Fruit fly (Drosophila melanogaster): ENCODE data around the gene pnt.

Gene pnt

dm6 chr3R:23312796-23313195, 33.2 kb downstream of the pnt start:
- TF ChIP-seq rn (GFP tag; IDR thresholded peaks at IDR 0.05) (no peak), CG9948 (tag; optimal IDR thresholded peaks at IDR 0.05) (no peak), CG15710 (tag; optimal IDR thresholded peaks at IDR 0.05) (no peak), CG8301 (tag; optimal IDR thresholded peaks at IDR 0.05) (no peak), CG17806 (tag; optimal IDR thresholded peaks at IDR 0.05) (no peak), CG12605 (GFP tag; IDR thresholded peaks at IDR 0.05) (no peak), CG13204 (GFP tag; optimal IDR thresholded peaks at IDR 0.05) (no peak), CG34367 (tag; optimal IDR thresholded peaks at IDR 0.05) (no peak), Snoo (tag; optimal IDR thresholded peaks at IDR 0.05) (no peak), CG8159 (tag; optimal IDR thresholded peaks at IDR 0.05) (no peak)

- TF ChIP-seq CG13204 (GFP tag; optimal IDR thresholded peaks at IDR 0.05) (no peak), fd96Ca (GFP tag; IDR thresholded peaks at IDR 0.05) (no peak), CG14655 (GFP tag; optimal IDR thresholded peaks at IDR 0.05) (no peak)
Measured at dm6 chr3R:23310151-23310550, 35.8 kb downstream of the pnt start.

- TF ChIP-seq EcR (GFP tag; optimal IDR thresholded peaks at IDR 0.05) (no peak), CG8159 (tag; optimal IDR thresholded peaks at IDR 0.05) (no peak), rn (GFP tag; IDR thresholded peaks at IDR 0.05) (no peak), Snoo (tag; optimal IDR thresholded peaks at IDR 0.05) (no peak), gl (tag; optimal IDR thresholded peaks at IDR 0.05) (no peak), CG8301 (tag; optimal IDR thresholded peaks at IDR 0.05) (no peak), Ets98B (GFP tag; IDR thresholded peaks at IDR 0.05) (no peak), Pif1B (GFP tag; optimal IDR thresholded peaks at IDR 0.05) (no peak), CG15710 (tag; optimal IDR thresholded peaks at IDR 0.05) (no peak), CG4496 (GFP tag; IDR thresholded peaks at IDR 0.05) (no peak), CG13204 (GFP tag; optimal IDR thresholded peaks at IDR 0.05) (no peak), CG10348 (GFP tag; IDR thresholded peaks at IDR 0.05) (no peak), Pif1A (GFP tag; optimal IDR thresholded peaks at IDR 0.05) (no peak), CG9948 (tag; optimal IDR thresholded peaks at IDR 0.05) (no peak), CG17806 (tag; optimal IDR thresholded peaks at IDR 0.05) (no peak), CG12605 (GFP tag; IDR thresholded peaks at IDR 0.05) (no peak), CG32121 (GFP tag; IDR thresholded peaks at IDR 0.05) (no peak), fd96Ca (GFP tag; IDR thresholded peaks at IDR 0.05) (no peak), D1 (tag; optimal IDR thresholded peaks at IDR 0.05) (no peak), CG34367 (tag; optimal IDR thresholded peaks at IDR 0.05) (no peak)
Measured at dm6 chr3R:23309690-23310089, 36.3 kb downstream of the pnt start.

- TF ChIP-seq CG8159 (tag; optimal IDR thresholded peaks at IDR 0.05): no peak
- 0 out of 3 replicates have a peak, but pooled peaks have one; percentile 17 for TF ChIP-seq CG4496 (GFP tag; IDR thresholded peaks at IDR 0.05)
Measured at dm6 chr3R:23306828-23307227, 39.1 kb downstream of the pnt start.

- TF ChIP-seq CG8159 (tag; optimal IDR thresholded peaks at IDR 0.05) (peak; percentile 11), CG34367 (tag; optimal IDR thresholded peaks at IDR 0.05) (no peak)
Measured at dm6 chr3R:23303297-23303696, 42.7 kb downstream of the pnt start.

- no peak for TF ChIP-seq fd96Ca (GFP tag; IDR thresholded peaks at IDR 0.05)
- no peak for TF ChIP-seq CG17806 (tag; optimal IDR thresholded peaks at IDR 0.05)
- TF ChIP-seq rn (GFP tag; IDR thresholded peaks at IDR 0.05): no peak
- TF ChIP-seq CG9948 (tag; optimal IDR thresholded peaks at IDR 0.05): no peak
- no peak for TF ChIP-seq CG15710 (tag; optimal IDR thresholded peaks at IDR 0.05)
- TF ChIP-seq CG32121 (GFP tag; IDR thresholded peaks at IDR 0.05): no peak
- TF ChIP-seq CG8159 (tag; optimal IDR thresholded peaks at IDR 0.05): no peak
- TF ChIP-seq CG14655 (GFP tag; optimal IDR thresholded peaks at IDR 0.05): no peak
- TF ChIP-seq D1 (tag; optimal IDR thresholded peaks at IDR 0.05): no peak
- no peak for TF ChIP-seq Ets98B (GFP tag; IDR thresholded peaks at IDR 0.05)
- no peak for TF ChIP-seq Pif1A (GFP tag; optimal IDR thresholded peaks at IDR 0.05)
- TF ChIP-seq CG10348 (GFP tag; IDR thresholded peaks at IDR 0.05): no peak
- no peak for TF ChIP-seq CG4496 (GFP tag; IDR thresholded peaks at IDR 0.05)
Measured at dm6 chr3R:23302178-23302577, 43.8 kb downstream of the pnt start.

- TF ChIP-seq Ets98B (GFP tag; IDR thresholded peaks at IDR 0.05) (no peak), CG8301 (tag; optimal IDR thresholded peaks at IDR 0.05) (no peak), CG8159 (tag; optimal IDR thresholded peaks at IDR 0.05) (no peak), rn (GFP tag; IDR thresholded peaks at IDR 0.05) (no peak), CG9948 (tag; optimal IDR thresholded peaks at IDR 0.05) (no peak), CG32121 (GFP tag; IDR thresholded peaks at IDR 0.05) (no peak), EcR (GFP tag; optimal IDR thresholded peaks at IDR 0.05) (no peak), Snoo (tag; optimal IDR thresholded peaks at IDR 0.05) (no peak), CG12605 (GFP tag; IDR thresholded peaks at IDR 0.05) (no peak), gl (tag; optimal IDR thresholded peaks at IDR 0.05) (no peak), Pif1A (GFP tag; optimal IDR thresholded peaks at IDR 0.05) (no peak), CG34367 (tag; optimal IDR thresholded peaks at IDR 0.05) (no peak), D1 (tag; optimal IDR thresholded peaks at IDR 0.05) (no peak), fd96Ca (GFP tag; IDR thresholded peaks at IDR 0.05) (no peak), CG14655 (GFP tag; optimal IDR thresholded peaks at IDR 0.05) (no peak), CG10348 (GFP tag; IDR thresholded peaks at IDR 0.05) (no peak), CG17806 (tag; optimal IDR thresholded peaks at IDR 0.05) (no peak), CG4496 (GFP tag; IDR thresholded peaks at IDR 0.05) (no peak)
Measured at dm6 chr3R:23301270-23301669, 44.7 kb downstream of the pnt start.
